Fruit fly (Drosophila melanogaster) whole organism, embryonic: ENCODE measurements around the gene Scgbeta.
A peak's percentile ranks its signal among the peaks of the same experiment; 100 is the strongest.

Source experiments
- Adf1 ChIP-seq: fragments of 200-800 bp; sonication (Bioruptor generic); IDR thresholded peaks from 2 replicates; pipeline ENCODE4 v1.3.6; 2022; ENCODE audit warnings: missing biosample characterization, missing genetic modification characterization
- CG10565 ChIP-seq: fragments of 200-800 bp; sonication (Bioruptor generic); optimal IDR thresholded peaks from 3 replicates; lab custom pipeline; 2016; ENCODE audit warnings: missing biosample characterization, mild to moderate bottlenecking, missing genetic modification characterization
- CG14441 ChIP-seq: fragments of 200-800 bp; sonication (Bioruptor generic); IDR thresholded peaks from 2 replicates; pipeline ENCODE4 v1.3.6; 2022; ENCODE audit warnings: missing biosample characterization, missing genetic modification characterization
- CG14710 ChIP-seq: fragments of 200-800 bp; sonication (Bioruptor generic); optimal IDR thresholded peaks from 3 replicates; lab custom pipeline; 2019; ENCODE audit warnings: missing biosample characterization, mild to moderate bottlenecking, missing genetic modification characterization, moderate library complexity
- CG15479 ChIP-seq: fragments of 200-800 bp; sonication (Bioruptor generic); optimal IDR thresholded peaks from 3 replicates; lab custom pipeline; 2019; ENCODE audit warnings: missing biosample characterization, mild to moderate bottlenecking, missing genetic modification characterization, moderate library complexity
- CG15601 ChIP-seq: fragments of 200-800 bp; sonication (Bioruptor generic); optimal IDR thresholded peaks from 3 replicates; lab custom pipeline; 2019; ENCODE audit warnings: missing biosample characterization, mild to moderate bottlenecking, missing genetic modification characterization, moderate library complexity
- CG15696 ChIP-seq: fragments of 200-800 bp; sonication (Bioruptor generic); optimal IDR thresholded peaks from 2 replicates; lab custom pipeline; 2019; ENCODE audit warnings: missing biosample characterization, mild to moderate bottlenecking, missing genetic modification characterization, moderate library complexity
- CG16779 ChIP-seq: fragments of 200-800 bp; sonication (Bioruptor generic); IDR thresholded peaks from 2 replicates; pipeline ENCODE4 v1.3.6; 2022; ENCODE audit warnings: missing biosample characterization, missing genetic modification characterization
- CG16813 ChIP-seq: fragments of 200-800 bp; sonication (Bioruptor generic); IDR thresholded peaks from 3 replicates; pipeline ENCODE4 v1.3.6; 2022; ENCODE audit warnings: missing biosample characterization, missing genetic modification characterization; ENCODE audit not compliant: partially characterized antibody
- CG17186 ChIP-seq: fragments of 200-800 bp; sonication (Bioruptor generic); optimal IDR thresholded peaks from 3 replicates; lab custom pipeline; 2017; ENCODE audit warnings: missing biosample characterization, missing genetic modification reagents, missing genetic modification characterization
- CG18262 ChIP-seq: fragments of 200-800 bp; optimal IDR thresholded peaks from 3 replicates; lab custom pipeline; 2019; ENCODE audit warnings: missing biosample characterization, mild to moderate bottlenecking, missing genetic modification characterization, moderate library complexity
- CG31365 ChIP-seq: fragments of 200-800 bp; sonication (Bioruptor generic); optimal IDR thresholded peaks from 2 replicates; lab custom pipeline; 2018; ENCODE audit warnings: missing biosample characterization, mild to moderate bottlenecking, missing genetic modification characterization
- CG32767 ChIP-seq: fragments of 200-800 bp; sonication (Bioruptor generic); IDR thresholded peaks from 2 replicates; pipeline ENCODE4 v1.3.6; 2022; ENCODE audit warnings: missing biosample characterization, missing genetic modification characterization
- CG4328 ChIP-seq: fragments of 200-800 bp; sonication (Bioruptor generic); optimal IDR thresholded peaks from 3 replicates; lab custom pipeline; 2017; ENCODE audit warnings: missing biosample characterization, missing genetic modification reagents, missing genetic modification characterization
- CG4707 ChIP-seq: fragments of 200-800 bp; sonication (Bioruptor generic); optimal IDR thresholded peaks from 2 replicates; lab custom pipeline; 2018; ENCODE audit warnings: missing biosample characterization, mild to moderate bottlenecking, missing genetic modification characterization, moderate library complexity
- CG4820 ChIP-seq: fragments of 200-800 bp; sonication (Bioruptor generic); optimal IDR thresholded peaks from 3 replicates; lab custom pipeline; 2016; ENCODE audit warnings: missing biosample characterization, missing genetic modification characterization
- CG6854 ChIP-seq: fragments of 200-800 bp; sonication (Bioruptor generic); optimal IDR thresholded peaks from 3 replicates; lab custom pipeline; 2017; ENCODE audit warnings: missing biosample characterization, mild to moderate bottlenecking, missing genetic modification characterization
- CG7786 ChIP-seq: fragments of 200-800 bp; sonication (Bioruptor generic); optimal IDR thresholded peaks from 2 replicates; lab custom pipeline; 2016; ENCODE audit warnings: missing biosample characterization, missing genetic modification characterization
- CG7963 ChIP-seq: fragments of 200-800 bp; sonication (Bioruptor generic); IDR thresholded peaks from 3 replicates; pipeline ENCODE4 v1.3.6; 2022; ENCODE audit warnings: missing biosample characterization, missing genetic modification characterization; ENCODE audit not compliant: partially characterized antibody
- Chrac-16 ChIP-seq: fragments of 200-800 bp; sonication (Bioruptor generic); optimal IDR thresholded peaks from 3 replicates; lab custom pipeline; 2016; ENCODE audit warnings: missing biosample characterization, missing genetic modification characterization
- CrebB ChIP-seq: fragments of 200-800 bp; sonication (Bioruptor generic); optimal IDR thresholded peaks from 3 replicates; lab custom pipeline; 2018; ENCODE audit warnings: missing biosample characterization, mild to moderate bottlenecking, missing genetic modification characterization
- Dip3 ChIP-seq: fragments of 200-800 bp; sonication (Bioruptor generic); optimal IDR thresholded peaks from 3 replicates; lab custom pipeline; 2016; ENCODE audit warnings: missing biosample characterization, missing genetic modification characterization
- HLH54F ChIP-seq: fragments of 200-800 bp; sonication (Bioruptor generic); optimal IDR thresholded peaks from 3 replicates; lab custom pipeline; 2016; ENCODE audit warnings: missing biosample characterization, missing genetic modification characterization
- Hand ChIP-seq: fragments of 200-800 bp; sonication (Bioruptor generic); optimal IDR thresholded peaks from 2 replicates; lab custom pipeline; 2017; ENCODE audit warnings: mild to moderate bottlenecking, missing biosample characterization, missing genetic modification reagents, missing genetic modification characterization
- Hmr ChIP-seq: fragments of 200-800 bp; sonication (Bioruptor generic); optimal IDR thresholded peaks from 3 replicates; lab custom pipeline; 2017; ENCODE audit warnings: mild to moderate bottlenecking, missing biosample characterization, missing genetic modification reagents, missing genetic modification characterization
- NC2β ChIP-seq: fragments of 200-800 bp; sonication (Bioruptor generic); optimal IDR thresholded peaks from 2 replicates; lab custom pipeline; 2016; ENCODE audit warnings: missing biosample characterization, missing genetic modification characterization
- Neu2 ChIP-seq: fragments of 200-800 bp; sonication (Bioruptor generic); optimal IDR thresholded peaks from 3 replicates; lab custom pipeline; 2016; ENCODE audit warnings: missing biosample characterization, missing genetic modification characterization, borderline replicate concordance
- Poxn ChIP-seq: fragments of 200-800 bp; sonication (Bioruptor generic); IDR thresholded peaks from 2 replicates; pipeline ENCODE4 v1.3.6; 2022; ENCODE audit warnings: missing biosample characterization, missing genetic modification characterization
- Rx ChIP-seq: fragments of 200-800 bp; sonication (Bioruptor generic); IDR thresholded peaks from 2 replicates; pipeline ENCODE4 v1.3.6; 2022; ENCODE audit warnings: missing biosample characterization, missing genetic modification characterization
- Six4 ChIP-seq: fragments of 200-800 bp; sonication (Bioruptor generic); optimal IDR thresholded peaks from 2 replicates; lab custom pipeline; 2016; ENCODE audit warnings: missing biosample characterization, missing genetic modification characterization
- Trl ChIP-seq, 3 experiments: fragments of >200 bp in 2 of 3; fragments of 200-800 bp in 1 of 3; sonication (Bioruptor generic) in 1 of 3; optimal IDR thresholded peaks; 2 replicates in 1 of 3; 3 replicates in 2 of 3; lab custom pipeline; 2016 to 2017; ENCODE audit warnings: missing biosample characterization in 1 of 3, missing genetic modification characterization in 1 of 3
- Vsx1 ChIP-seq: fragments of 200-800 bp; sonication (Bioruptor generic); optimal IDR thresholded peaks from 2 replicates; lab custom pipeline; 2017; ENCODE audit warnings: missing biosample characterization, mild to moderate bottlenecking, missing genetic modification characterization, missing genetic modification reagents
- ash1 ChIP-seq: fragments of 200-800 bp; sonication (Bioruptor generic); optimal IDR thresholded peaks from 2 replicates; lab custom pipeline; 2018; ENCODE audit warnings: missing biosample characterization, mild to moderate bottlenecking, missing genetic modification characterization
- caup ChIP-seq: fragments of 200-800 bp; sonication (Bioruptor generic); optimal IDR thresholded peaks from 3 replicates; lab custom pipeline; 2017; ENCODE audit warnings: missing biosample characterization, mild to moderate bottlenecking, missing genetic modification characterization, moderate library complexity; ENCODE audit not compliant: severe bottlenecking
- crc ChIP-seq: fragments of 200-800 bp; sonication (Bioruptor generic); optimal IDR thresholded peaks from 2 replicates; lab custom pipeline; 2016; ENCODE audit warnings: missing biosample characterization, missing genetic modification characterization
- crol ChIP-seq: fragments of 200-800 bp; sonication (Bioruptor generic); IDR thresholded peaks from 2 replicates; pipeline ENCODE4 v1.3.6; 2022; ENCODE audit warnings: missing biosample characterization, missing genetic modification characterization
- cwo ChIP-seq: fragments of 200-800 bp; sonication (Bioruptor generic); optimal IDR thresholded peaks from 3 replicates; lab custom pipeline; 2017; ENCODE audit warnings: missing biosample characterization, missing genetic modification characterization, mild to moderate bottlenecking, moderate library complexity, missing genetic modification reagents
- disco-r ChIP-seq: fragments of 200-800 bp; sonication (Bioruptor generic); optimal IDR thresholded peaks from 2 replicates; lab custom pipeline; 2016; ENCODE audit warnings: missing biosample characterization, missing genetic modification characterization
- fru ChIP-seq: fragments of >200 bp; optimal IDR thresholded peaks from 2 replicates; lab custom pipeline; 2017
- gce ChIP-seq: fragments of 200-800 bp; sonication (Bioruptor generic); IDR thresholded peaks from 3 replicates; pipeline ENCODE4 v1.3.6; 2022; ENCODE audit warnings: missing biosample characterization, missing genetic modification characterization
- gcm ChIP-seq: fragments of 200-800 bp; sonication (Bioruptor generic); optimal IDR thresholded peaks from 2 replicates; lab custom pipeline; 2019; ENCODE audit warnings: missing biosample characterization, mild to moderate bottlenecking, missing genetic modification characterization, moderate library complexity
- gfzf ChIP-seq: fragments of 200-800 bp; sonication (Bioruptor generic); optimal IDR thresholded peaks from 2 replicates; lab custom pipeline; 2016; ENCODE audit warnings: missing biosample characterization, mild to moderate bottlenecking, missing genetic modification characterization, moderate library complexity
- mirr ChIP-seq: fragments of 200-800 bp; sonication (Bioruptor generic); optimal IDR thresholded peaks from 3 replicates; lab custom pipeline; 2018; ENCODE audit warnings: missing biosample characterization, mild to moderate bottlenecking, missing genetic modification characterization
- ranshi ChIP-seq: fragments of 200-800 bp; sonication (Bioruptor generic); IDR thresholded peaks from 2 replicates; pipeline ENCODE4 v1.3.6; 2022; ENCODE audit warnings: missing biosample characterization, missing genetic modification characterization
- shn ChIP-seq: fragments of 200-800 bp; sonication (Bioruptor generic); optimal IDR thresholded peaks from 3 replicates; lab custom pipeline; 2016; ENCODE audit warnings: missing biosample characterization, missing genetic modification characterization
- slou ChIP-seq: fragments of 200-800 bp; sonication (Bioruptor generic); optimal IDR thresholded peaks from 3 replicates; lab custom pipeline; 2016; ENCODE audit warnings: missing biosample characterization, missing genetic modification characterization
- twi ChIP-seq: fragments of 200-800 bp; optimal IDR thresholded peaks from 2 replicates; lab custom pipeline; 2019; ENCODE audit warnings: missing biosample characterization, mild to moderate bottlenecking, missing genetic modification characterization, moderate library complexity
- unc-4 ChIP-seq: fragments of 200-800 bp; sonication (Bioruptor generic); IDR thresholded peaks from 2 replicates; pipeline ENCODE4 v1.3.6; 2022; ENCODE audit warnings: missing biosample characterization, missing genetic modification characterization; ENCODE audit not compliant: partially characterized antibody
- usp ChIP-seq: fragments of >200 bp; optimal IDR thresholded peaks from 2 replicates; lab custom pipeline; 2017; ENCODE audit warnings: missing biosample characterization, missing genetic modification characterization

Scgbeta gene

dm6 chr3R:12425510-12426309, 3.5 kb upstream of the Scgbeta start, which contains the start of gene Pp1-87B (continued):
- TF ChIP-seq ash1 (GFP tag; lab: Kevin White, UChicago) (no peak), CG16813 (GFP tag; lab: Robert Waterston, UW) (peak; percentile 55; the same call in 1 of the 3 replicates), CG14441 (GFP tag; lab: Robert Waterston, UW) (no peak), disco-r (GFP tag; lab: Kevin White, UChicago) (no peak), crc (GFP tag; lab: Kevin White, UChicago) (no peak), CG4707 (GFP tag; lab: Kevin White, UChicago) (no peak), Adf1 (no peak), CG7963 (GFP tag; lab: Robert Waterston, UW) (no peak), usp (GFP tag; lab: Kevin White, UChicago) (no peak), CG15601 (tag; lab: Kevin White, UChicago) (no peak), CG16779 (no peak), cwo (GFP tag; lab: Kevin White, UChicago) (no peak), CG31365 (tag; lab: Kevin White, UChicago) (no peak), Poxn (GFP tag; lab: Robert Waterston, UW) (no peak), CG18262 (peak; percentile 34), ranshi (GFP tag; lab: Robert Waterston, UW) (no peak), crol (GFP tag; lab: Robert Waterston, UW) (no peak), fru (no peak), Trl (optimal IDR thresholded peaks at IDR 0.05; lab: Kevin White, UChicago) (no peak), Trl (GFP tag; optimal IDR thresholded peaks at IDR 0.05; lab: Kevin White, UChicago) (peak; percentile 7), shn (GFP tag; lab: Kevin White, UChicago) (peak; percentile 26), CG15479 (GFP tag; lab: Kevin White, UChicago) (no peak), CrebB (no peak), Dip3 (GFP tag; lab: Kevin White, UChicago) (peak; percentile 10), CG15696 (tag; lab: Kevin White, UChicago) (no peak), Hand (GFP tag; lab: Kevin White, UChicago) (no peak), Six4 (GFP tag; lab: Kevin White, UChicago) (no peak), slou (GFP tag; lab: Kevin White, UChicago) (no peak), mirr (peak; percentile 2), Vsx1 (GFP tag; lab: Kevin White, UChicago) (no peak), CG14710 (tag; lab: Kevin White, UChicago) (peak; percentile 76), Neu2 (GFP tag; lab: Kevin White, UChicago) (no peak), HLH54F (GFP tag; lab: Kevin White, UChicago) (no peak), CG10565 (GFP tag; lab: Kevin White, UChicago) (no peak), Hmr (peak; percentile 32), twi (tag; lab: Kevin White, UChicago) (peak; percentile 28), CG32767 (GFP tag; lab: Robert Waterston, UW) (no peak), NC2β (GFP tag; lab: Kevin White, UChicago) (no peak), CG4328 (GFP tag; lab: Kevin White, UChicago) (peak; percentile 32), CG4820 (GFP tag; lab: Kevin White, UChicago) (no peak), Rx (GFP tag; lab: Robert Waterston, UW) (no peak), caup (GFP tag; lab: Kevin White, UChicago) (peak; percentile 28), gfzf (GFP tag; lab: Kevin White, UChicago) (peak; percentile 17), CG17186 (GFP tag; lab: Kevin White, UChicago) (peak; percentile 54), Chrac-16 (GFP tag; lab: Kevin White, UChicago) (no peak), CG6854 (GFP tag; lab: Kevin White, UChicago) (no peak), CG7786 (GFP tag; lab: Kevin White, UChicago) (peak; percentile 2), unc-4 (GFP tag; lab: Robert Waterston, UW) (no peak), gce (GFP tag; lab: Robert Waterston, UW) (no peak), gcm (GFP tag; lab: Kevin White, UChicago) (no peak)
